Worm (Caenorhabditis elegans): ENCODE results near the gene ptpn-22.

Gene ptpn-22

ce11 chrIV:1699599-1699998 is 40.5 kb downstream of the ptpn-22 start, which contains the start of gene bus-2:
bus-2 (plus strand) TSS chrIV:1699899.
- no peak for TF ChIP-seq daf-19 (GFP tag; conservative IDR thresholded peaks at IDR 0.05)
- TF ChIP-seq mdl-1 (tag; optimal IDR thresholded peaks at IDR 0.05) = no peak
- no peak for TF ChIP-seq lsy-2 (tag; optimal IDR thresholded peaks at IDR 0.05)
- TF ChIP-seq madf-9 (GFP tag; conservative IDR thresholded peaks at IDR 0.05) = no peak
- TF ChIP-seq F10B5.3 (tag; optimal IDR thresholded peaks at IDR 0.05) = no peak
- no peak for TF ChIP-seq jun-1 (tag; optimal IDR thresholded peaks at IDR 0.05)
- TF ChIP-seq Y48G9A.11 (GFP tag; IDR thresholded peaks at IDR 0.05) = no peak
- no peak for TF ChIP-seq nhr-41 (GFP tag; IDR thresholded peaks at IDR 0.05)
- TF ChIP-seq dpl-1 (GFP tag; optimal IDR thresholded peaks at IDR 0.05) = no peak
- no peak for TF ChIP-seq ceh-28 (tag; optimal IDR thresholded peaks at IDR 0.05)
- TF ChIP-seq nhr-48 (tag; optimal IDR thresholded peaks at IDR 0.05) = no peak
- TF ChIP-seq spr-3 (GFP tag; optimal IDR thresholded peaks at IDR 0.05) = no peak
- no peak for TF ChIP-seq lim-7 (GFP tag; IDR thresholded peaks at IDR 0.05)
- no peak for TF ChIP-seq egl-27 (tag; optimal IDR thresholded peaks at IDR 0.05)

ce11 chrIV:1691651-1692050 is 48.4 kb downstream of the ptpn-22 start:
- TF ChIP-seq fkh-10 (GFP tag; optimal IDR thresholded peaks at IDR 0.05) (peak; percentile 36), rbr-2 (tag; optimal IDR thresholded peaks at IDR 0.05) (no peak)

ce11 chrIV:1687151-1687550 is 52.9 kb downstream of the ptpn-22 start:
- no peak for TF ChIP-seq unc-39 (tag; optimal IDR thresholded peaks at IDR 0.05)
- TF ChIP-seq nhr-111 (GFP tag; optimal IDR thresholded peaks at IDR 0.05) = no peak
- no peak for TF ChIP-seq lim-7 (GFP tag; IDR thresholded peaks at IDR 0.05)
- no peak for TF ChIP-seq nhr-10 (tag; optimal IDR thresholded peaks at IDR 0.05)
- TF ChIP-seq dmd-9 (GFP tag; IDR thresholded peaks at IDR 0.05) = 0 out of 2 replicates have a peak, but pooled peaks have one; percentile 15
- peak in 1 of 2 experiments; percentile 35 for TF ChIP-seq hif-1 (tag; optimal IDR thresholded peaks at IDR 0.05)
- no peak for TF ChIP-seq daf-8 (GFP tag; IDR thresholded peaks at IDR 0.05)
- TF ChIP-seq fos-1 (tag; optimal IDR thresholded peaks at IDR 0.05) = no peak
- TF ChIP-seq nhr-41 (GFP tag; IDR thresholded peaks at IDR 0.05) = no peak
- TF ChIP-seq Y75B8A.6 (GFP tag; IDR thresholded peaks at IDR 0.05) = no peak
- peak; percentile 59 for TF ChIP-seq unc-130 (GFP tag; optimal IDR thresholded peaks at IDR 0.05)
- 0 out of 2 replicates have a peak, but pooled peaks have one; percentile 21 for TF ChIP-seq Y48G9A.11 (GFP tag; IDR thresholded peaks at IDR 0.05)
- TF ChIP-seq F44E2.7 (GFP tag; IDR thresholded peaks at IDR 0.05) = no peak
- no peak for TF ChIP-seq nhr-102 (tag; optimal IDR thresholded peaks at IDR 0.05)

- no peak for TF ChIP-seq mes-2 (tag; optimal IDR thresholded peaks at IDR 0.05; ENCODE audit: poor library complexity, severe bottlenecking)
- TF ChIP-seq Y75B8A.6 (GFP tag; IDR thresholded peaks at IDR 0.05) = no peak
- TF ChIP-seq spr-3 (GFP tag; optimal IDR thresholded peaks at IDR 0.05) = no peak
- TF ChIP-seq Y105C5A.15 (GFP tag; IDR thresholded peaks at IDR 0.05) = no peak
- no peak for TF ChIP-seq dmd-9 (GFP tag; IDR thresholded peaks at IDR 0.05)
- TF ChIP-seq cey-2 (tag; optimal IDR thresholded peaks at IDR 0.05; ENCODE audit: borderline replicate concordance, insufficient read depth) = no peak
- TF ChIP-seq F44E2.7 (GFP tag; IDR thresholded peaks at IDR 0.05) = no peak
- TF ChIP-seq zfp-3 (GFP tag; conservative IDR thresholded peaks at IDR 0.05) = no peak
- TF ChIP-seq lir-3 (tag; optimal IDR thresholded peaks at IDR 0.05) = no peak
- no peak for TF ChIP-seq tag-97 (GFP tag; IDR thresholded peaks at IDR 0.05)
- no peak for TF ChIP-seq ama-1 (optimal IDR thresholded peaks at IDR 0.05)
Measured at ce11 chrIV:1682066-1682465, 58.0 kb downstream of the ptpn-22 start, which contains the start of gene Y41D4B.24. Y41D4B.24 (minus strand) TSS chrIV:1682166.

- peak; percentile 7; the same call in 1 of the 2 replicates for TF ChIP-seq set-16 (GFP tag; IDR thresholded peaks at IDR 0.05)
- no peak for TF ChIP-seq mes-2 (tag; optimal IDR thresholded peaks at IDR 0.05; ENCODE audit: poor library complexity, severe bottlenecking)
- TF ChIP-seq dmd-9 (GFP tag; IDR thresholded peaks at IDR 0.05) = no peak
- TF ChIP-seq Y48G9A.11 (GFP tag; IDR thresholded peaks at IDR 0.05) = peak; percentile 51; the same call in 1 of the 2 replicates
- 0 out of 2 replicates have a peak, but pooled peaks have one; percentile 14 for TF ChIP-seq snpc-1.2 (GFP tag; IDR thresholded peaks at IDR 0.05)
- no peak for TF ChIP-seq snpc-4 (tag; optimal IDR thresholded peaks at IDR 0.05)
- no peak for TF ChIP-seq zag-1 (tag; optimal IDR thresholded peaks at IDR 0.05)
- no peak for TF ChIP-seq php-3 (GFP tag; IDR thresholded peaks at IDR 0.05)
- TF ChIP-seq nhr-42 (GFP tag; IDR thresholded peaks at IDR 0.05) = no peak
- TF ChIP-seq ztf-7 (tag; optimal IDR thresholded peaks at IDR 0.05) = no peak
- TF ChIP-seq madf-5 (GFP tag; IDR thresholded peaks at IDR 0.05) = 0 out of 4 replicates have a peak, but pooled peaks of 1 of the 2 experiments have one; percentile 60
- TF ChIP-seq madf-9 (GFP tag; conservative IDR thresholded peaks at IDR 0.05) = no peak
- no peak for TF ChIP-seq lin-38 (GFP tag; IDR thresholded peaks at IDR 0.05)
Measured at ce11 chrIV:1679227-1679626, 60.8 kb downstream of the ptpn-22 start.
